Fruit fly (Drosophila melanogaster): ENCODE measurements around the gene sphinx2.

DNA sequence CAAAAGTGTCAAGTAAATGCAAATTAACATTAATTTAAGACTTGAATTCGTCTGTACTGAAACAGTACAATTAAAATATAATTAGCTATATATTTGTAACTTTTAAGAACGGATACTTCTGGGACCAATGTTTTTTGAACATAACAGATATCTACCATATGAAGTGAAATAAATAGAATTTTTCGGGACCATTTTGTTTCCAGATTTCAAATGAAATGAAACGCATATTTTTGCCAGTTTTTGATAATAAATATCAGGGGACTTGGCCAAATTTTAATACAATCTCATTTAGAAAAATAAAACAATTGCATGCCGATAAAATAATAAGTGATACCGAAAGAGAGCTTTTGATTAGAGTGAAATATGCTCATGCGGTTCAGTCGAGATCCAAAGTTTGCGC lies 45.1 kb upstream of the sphinx2 start, which contains the start of gene mthl6:
- TF ChIP-seq CTCF (optimal IDR thresholded peaks at IDR 0.05), result no peak
- TF ChIP-seq CG8478 (optimal IDR thresholded peaks at IDR 0.05), result no peak
